Worm (Caenorhabditis elegans): ENCODE data around the gene perm-5.

perm-5 gene

DNA sequence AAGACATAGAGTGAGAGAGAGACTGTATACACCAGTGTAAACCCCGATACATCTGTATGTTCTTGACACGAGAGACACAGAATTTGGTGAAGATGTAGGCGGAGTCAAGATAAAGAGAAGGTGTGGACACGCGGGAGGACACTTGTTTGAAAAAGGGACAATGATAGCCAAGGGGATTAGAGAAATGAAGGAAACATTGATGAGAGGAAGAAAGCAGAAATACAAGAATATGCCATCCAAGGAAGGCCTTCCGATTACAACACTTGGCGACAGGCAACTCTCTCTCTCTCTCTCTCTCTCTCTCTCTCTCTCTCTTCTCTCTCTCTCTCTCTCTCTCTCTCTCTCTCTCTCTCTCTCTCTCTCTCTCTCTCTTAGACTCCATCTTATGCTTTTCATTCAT, 3.3 kb upstream of the perm-5 start:
- peak; percentile 64 for TF ChIP-seq nhr-25 (tag; optimal IDR thresholded peaks at IDR 0.05; ENCODE audit: borderline replicate concordance, insufficient read depth)
- TF ChIP-seq dpl-1 (GFP tag; optimal IDR thresholded peaks at IDR 0.05), result no peak
- TF ChIP-seq ceh-32 (tag; optimal IDR thresholded peaks at IDR 0.05; ENCODE audit: poor library complexity), result no peak
- TF ChIP-seq unc-62 (GFP tag; optimal IDR thresholded peaks at IDR 0.05 in 1 of 2), result peak in 1 of 2 experiments; percentile 46
- TF ChIP-seq unc-62 (tag; optimal IDR thresholded peaks at IDR 0.05), result no peak
- no peak for TF ChIP-seq daf-19 (GFP tag; conservative IDR thresholded peaks at IDR 0.05)
- no peak for TF ChIP-seq nhr-6 (tag; optimal IDR thresholded peaks at IDR 0.05)
- TF ChIP-seq jun-1 (tag; optimal IDR thresholded peaks at IDR 0.05), result no peak
- TF ChIP-seq mdl-1 (tag; optimal IDR thresholded peaks at IDR 0.05), result peak; percentile 3 to 8
- TF ChIP-seq hlh-30 (tag; optimal IDR thresholded peaks at IDR 0.05; ENCODE audit: insufficient read depth), result no peak
- TF ChIP-seq duxl-1 (tag; optimal IDR thresholded peaks at IDR 0.05; ENCODE audit: poor library complexity), result no peak
- TF ChIP-seq mes-2 (tag; optimal IDR thresholded peaks at IDR 0.05; ENCODE audit: poor library complexity, severe bottlenecking), result no peak
- peak; percentile 41; the same call in 1 of the 2 replicates for TF ChIP-seq lin-29 (GFP tag; IDR thresholded peaks at IDR 0.05)
- no peak for TF ChIP-seq aly-2 (tag; optimal IDR thresholded peaks at IDR 0.05)
- TF ChIP-seq T26A8.4 (GFP tag; IDR thresholded peaks at IDR 0.05), result no peak
- no peak for TF ChIP-seq lin-1 (GFP tag; IDR thresholded peaks at IDR 0.05)
- no peak for TF ChIP-seq unc-130 (GFP tag; optimal IDR thresholded peaks at IDR 0.05)
- no peak for TF ChIP-seq ceh-20 (GFP tag; IDR thresholded peaks at IDR 0.05)
- no peak for TF ChIP-seq R02D3.7 (tag; optimal IDR thresholded peaks at IDR 0.05)
- TF ChIP-seq sdz-12 (GFP tag; optimal IDR thresholded peaks at IDR 0.05), result no peak
- no peak for TF ChIP-seq lsy-2 (tag; optimal IDR thresholded peaks at IDR 0.05)
- TF ChIP-seq mxl-3 (GFP tag; optimal IDR thresholded peaks at IDR 0.05), result peak; percentile 82
- TF ChIP-seq pha-4 (GFP tag; IDR thresholded peaks at IDR 0.05), result no peak
- no peak for TF ChIP-seq pha-4 (tag; optimal IDR thresholded peaks at IDR 0.05)
- no peak for TF ChIP-seq F26F4.8 (GFP tag; conservative IDR thresholded peaks at IDR 0.05)
- TF ChIP-seq lir-3 (tag; optimal IDR thresholded peaks at IDR 0.05), result no peak
- TF ChIP-seq ces-1 (GFP tag; optimal IDR thresholded peaks at IDR 0.05), result no peak

DNA sequence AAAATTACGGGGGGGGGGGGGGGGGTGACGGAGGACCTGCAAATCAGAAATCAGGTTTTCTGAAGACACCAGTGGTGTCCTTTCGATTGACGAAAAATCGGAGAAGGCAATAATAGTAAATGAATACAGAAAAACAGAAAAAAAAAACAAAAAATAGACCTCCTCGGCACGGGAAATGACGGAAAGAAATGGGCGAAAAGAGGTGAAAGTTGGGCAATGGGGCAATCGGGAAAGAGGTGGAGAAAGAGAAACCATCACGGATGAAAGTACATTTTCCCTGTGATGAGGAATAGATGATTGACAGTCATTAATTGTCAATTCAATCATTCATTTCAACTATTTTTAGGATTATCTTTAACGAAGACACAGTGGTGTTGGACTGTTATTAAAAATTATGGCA, 649 bp upstream of the perm-5 start:
- no peak for TF ChIP-seq ceh-44 (GFP tag; IDR thresholded peaks at IDR 0.05)
- TF ChIP-seq lin-39 (tag; optimal IDR thresholded peaks at IDR 0.05), result no peak
- TF ChIP-seq ZK546.5 (tag; optimal IDR thresholded peaks at IDR 0.05), result no peak

DNA sequence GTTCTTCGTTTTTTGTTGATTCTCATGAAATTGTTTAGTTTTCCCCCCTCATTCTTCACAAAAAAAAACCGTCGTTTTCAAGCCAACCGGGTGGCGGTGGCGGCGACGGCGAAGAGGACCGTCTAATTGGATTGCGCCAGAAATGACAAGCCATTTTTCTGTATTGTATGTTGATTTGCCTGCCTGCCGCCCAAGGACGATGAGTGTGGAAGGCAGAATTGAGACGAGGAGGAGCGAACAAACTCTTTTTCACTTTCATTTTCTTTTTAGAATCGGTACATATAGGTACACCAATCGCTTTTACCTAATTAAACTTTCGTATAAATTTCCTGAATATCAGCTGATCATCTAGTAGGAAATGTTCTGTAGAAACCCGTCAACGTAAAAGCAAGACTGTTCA, 1.6 kb downstream of the perm-5 start:
- TF ChIP-seq nhr-25 (tag; optimal IDR thresholded peaks at IDR 0.05; ENCODE audit: borderline replicate concordance, insufficient read depth), result peak; percentile 17
- TF ChIP-seq unc-62 (GFP tag; optimal IDR thresholded peaks at IDR 0.05 in 1 of 2), result no peak
- no peak for TF ChIP-seq unc-62 (tag; optimal IDR thresholded peaks at IDR 0.05)

DNA sequence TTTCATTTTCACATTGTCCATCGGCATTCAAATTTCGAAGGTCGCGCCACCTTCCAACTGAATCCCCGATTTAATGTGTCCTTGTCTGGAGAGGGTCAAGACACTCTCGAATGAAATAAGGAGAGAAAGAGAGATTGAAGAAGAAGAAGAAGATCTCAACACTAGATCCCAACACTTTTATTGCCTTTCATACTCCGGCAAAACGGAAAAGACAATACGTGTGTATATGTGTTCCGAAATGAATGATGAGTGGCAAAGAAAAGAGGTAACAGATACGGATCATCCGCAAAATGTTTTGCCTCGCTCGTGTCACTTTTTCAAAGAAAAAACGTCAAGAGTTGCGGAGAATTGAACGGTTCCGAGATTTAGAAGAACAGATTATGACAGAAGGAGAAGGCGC, 2.9 kb downstream of the perm-5 start:
- TF ChIP-seq nhr-25 (tag; optimal IDR thresholded peaks at IDR 0.05; ENCODE audit: borderline replicate concordance, insufficient read depth) (peak; percentile 10), tra-1 (GFP tag; IDR thresholded peaks at IDR 0.05) (no peak), unc-62 (GFP tag; optimal IDR thresholded peaks at IDR 0.05 in 1 of 2) (peak in 1 of 2 experiments; percentile 85), unc-62 (tag; optimal IDR thresholded peaks at IDR 0.05) (no peak), ceh-32 (tag; optimal IDR thresholded peaks at IDR 0.05; ENCODE audit: poor library complexity) (no peak)

DNA sequence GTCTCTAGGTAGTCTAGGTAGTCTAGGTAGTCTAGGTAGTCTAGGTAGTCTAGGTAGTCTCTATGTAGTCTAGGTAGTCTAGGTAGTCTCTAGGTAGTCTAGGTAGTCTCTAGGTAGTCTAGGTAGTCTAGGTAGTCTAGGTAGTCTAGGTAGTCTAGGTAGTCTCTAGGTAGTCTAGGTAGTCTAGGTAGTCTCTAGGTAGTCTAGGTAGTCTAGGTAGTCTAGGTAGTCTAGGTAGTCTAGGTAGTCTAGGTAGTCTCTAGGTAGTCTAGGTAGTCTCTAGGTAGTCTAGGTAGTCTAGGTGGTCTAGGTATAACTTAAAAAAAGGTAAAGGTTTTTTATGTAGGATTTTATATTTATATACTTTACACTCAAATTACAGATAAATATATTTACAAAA, 12.1 kb downstream of the perm-5 start:
- TF ChIP-seq lim-7 (GFP tag; IDR thresholded peaks at IDR 0.05) (0 out of 2 replicates have a peak, but pooled peaks have one; percentile 53), tra-1 (GFP tag; IDR thresholded peaks at IDR 0.05) (0 out of 2 replicates have a peak, but pooled peaks have one; percentile 31), madf-5 (GFP tag; IDR thresholded peaks at IDR 0.05) (0 out of 4 replicates have a peak, but pooled peaks of 1 of the 2 experiments have one; percentile 5)
